Fruit fly (Drosophila melanogaster) whole organism, pupa: ENCODE results near the gene CG14515.

Source experiments
- CG10348 ChIP-seq: fragments of 200-800 bp; sonication (Bioruptor generic); IDR thresholded peaks from 2 replicates; pipeline ENCODE4 v1.3.6; 2022; ENCODE audit warnings: missing biosample characterization, missing genetic modification characterization
- CG12605 ChIP-seq: fragments of 200-800 bp; sonication (Bioruptor generic); IDR thresholded peaks from 2 replicates; pipeline ENCODE4 v1.3.6; 2022; ENCODE audit warnings: missing biosample characterization, missing genetic modification characterization
- CG13204 ChIP-seq: fragments of 200-800 bp; sonication (Bioruptor generic); optimal IDR thresholded peaks from 2 replicates; lab custom pipeline; 2018; ENCODE audit warnings: missing biosample characterization, mild to moderate bottlenecking, missing genetic modification characterization, moderate library complexity
- CG14655 ChIP-seq: fragments of 200-800 bp; sonication (Bioruptor generic); optimal IDR thresholded peaks from 3 replicates; lab custom pipeline; 2017; ENCODE audit warnings: mild to moderate bottlenecking, missing biosample characterization, missing genetic modification reagents, missing genetic modification characterization
- CG15710 ChIP-seq: fragments of 200-800 bp; sonication (Bioruptor generic); optimal IDR thresholded peaks from 2 replicates; lab custom pipeline; 2018; ENCODE audit warnings: missing biosample characterization, mild to moderate bottlenecking, missing genetic modification characterization, moderate library complexity
- CG17806 ChIP-seq: fragments of 200-800 bp; sonication (Bioruptor generic); optimal IDR thresholded peaks from 2 replicates; lab custom pipeline; 2018; ENCODE audit warnings: missing biosample characterization, mild to moderate bottlenecking, missing genetic modification characterization, moderate library complexity
- CG32121 ChIP-seq: fragments of 200-800 bp; sonication (Bioruptor generic); IDR thresholded peaks from 2 replicates; pipeline ENCODE4 v1.3.6; 2022; ENCODE audit warnings: missing biosample characterization, missing genetic modification characterization
- CG34367 ChIP-seq: fragments of 200-800 bp; sonication (Bioruptor generic); optimal IDR thresholded peaks from 2 replicates; lab custom pipeline; 2018; ENCODE audit warnings: missing biosample characterization, mild to moderate bottlenecking, missing genetic modification characterization
- CG4496 ChIP-seq: fragments of 200-800 bp; sonication (Bioruptor generic); IDR thresholded peaks from 3 replicates; pipeline ENCODE4 v1.3.6; 2022; ENCODE audit warnings: missing biosample characterization, missing genetic modification characterization
- CG8159 ChIP-seq: fragments of 200-800 bp; sonication (Bioruptor generic); optimal IDR thresholded peaks from 3 replicates; lab custom pipeline; 2018; ENCODE audit warnings: missing biosample characterization, mild to moderate bottlenecking, missing genetic modification characterization, moderate library complexity
- CG8301 ChIP-seq: fragments of 200-800 bp; sonication (Bioruptor generic); optimal IDR thresholded peaks from 2 replicates; lab custom pipeline; 2018; ENCODE audit warnings: missing biosample characterization, mild to moderate bottlenecking, missing genetic modification characterization
- CG9948 ChIP-seq: fragments of 200-800 bp; sonication (Bioruptor generic); optimal IDR thresholded peaks from 2 replicates; lab custom pipeline; 2018; ENCODE audit warnings: missing biosample characterization, mild to moderate bottlenecking, missing genetic modification characterization, moderate library complexity
- D1 ChIP-seq: fragments of 200-800 bp; sonication (Bioruptor generic); optimal IDR thresholded peaks from 2 replicates; lab custom pipeline; 2018; ENCODE audit warnings: missing biosample characterization, mild to moderate bottlenecking, missing genetic modification characterization, moderate library complexity
- EcR ChIP-seq: fragments of 200-800 bp; sonication (Bioruptor generic); optimal IDR thresholded peaks from 3 replicates; lab custom pipeline; 2019; ENCODE audit warnings: missing biosample characterization, missing genetic modification characterization, mild to moderate bottlenecking, moderate library complexity, missing genetic modification reagents
- Ets98B ChIP-seq: fragments of 200-800 bp; sonication (Bioruptor generic); IDR thresholded peaks from 2 replicates; pipeline ENCODE4 v1.3.6; 2022; ENCODE audit warnings: missing biosample characterization, missing genetic modification characterization
- Pif1A ChIP-seq: fragments of 200-800 bp; sonication (Bioruptor generic); optimal IDR thresholded peaks from 3 replicates; lab custom pipeline; 2016; ENCODE audit warnings: missing biosample characterization, missing genetic modification characterization
- Pif1B ChIP-seq: fragments of 200-800 bp; sonication (Bioruptor generic); optimal IDR thresholded peaks from 3 replicates; lab custom pipeline; 2016; ENCODE audit warnings: missing biosample characterization, missing genetic modification characterization
- Snoo ChIP-seq: fragments of 200-800 bp; sonication (Bioruptor generic); optimal IDR thresholded peaks from 3 replicates; lab custom pipeline; 2017; ENCODE audit warnings: missing biosample characterization, mild to moderate bottlenecking, missing genetic modification characterization, inconsistent platforms
- fd96Ca ChIP-seq: fragments of 200-800 bp; sonication (Bioruptor generic); IDR thresholded peaks from 3 replicates; pipeline ENCODE4 v1.3.6; 2022; ENCODE audit warnings: missing biosample characterization, missing genetic modification characterization
- gl ChIP-seq: fragments of 200-800 bp; sonication (Bioruptor generic); optimal IDR thresholded peaks from 2 replicates; lab custom pipeline; 2018; ENCODE audit warnings: missing biosample characterization, mild to moderate bottlenecking, missing genetic modification characterization
- rn ChIP-seq: fragments of 200-800 bp; sonication (Bioruptor generic); IDR thresholded peaks from 2 replicates; pipeline ENCODE4 v1.3.6; 2022; ENCODE audit warnings: missing biosample characterization, missing genetic modification characterization

The CG14515 gene

DNA sequence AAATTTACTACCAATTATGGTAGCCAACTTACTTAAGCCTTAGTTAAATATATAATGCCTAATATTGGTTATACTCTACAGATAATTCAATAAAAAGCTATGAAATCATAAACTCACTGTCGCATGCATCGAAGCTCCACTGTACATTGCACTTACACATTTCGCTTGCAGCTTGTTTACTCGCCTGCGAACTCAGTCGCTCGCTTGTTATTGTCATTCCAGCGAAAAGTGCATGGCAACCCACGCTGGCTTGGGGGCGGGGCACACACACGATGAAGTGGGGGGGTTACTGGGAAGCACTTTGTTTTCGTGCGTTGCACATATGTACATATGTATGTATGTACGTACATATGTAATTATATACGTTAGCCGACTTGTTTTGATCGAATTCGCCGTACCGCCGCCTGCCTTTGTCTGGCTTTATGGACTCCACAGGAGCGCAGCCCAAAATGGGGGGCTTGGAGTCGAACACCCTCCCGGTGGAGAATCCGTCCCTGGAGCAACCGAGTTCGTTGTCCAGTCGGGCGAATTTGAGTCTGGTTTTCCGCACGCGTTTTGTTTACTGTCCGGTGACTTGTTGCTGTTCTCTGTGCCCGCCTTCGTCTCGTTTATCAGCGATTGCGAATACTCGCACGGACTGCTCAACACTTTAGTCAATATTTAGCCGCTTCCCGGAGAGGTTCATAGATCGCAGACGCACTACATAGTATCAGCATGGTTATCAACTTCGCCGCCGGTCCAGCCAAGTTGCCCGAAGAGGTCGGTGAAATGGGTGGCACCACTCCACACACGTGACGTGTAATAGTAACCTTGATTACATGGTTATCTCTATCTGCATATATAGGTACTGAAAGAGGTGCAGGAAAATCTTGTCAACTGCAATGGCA lies 2.7 kb downstream of the CG14515 start, which contains the start of gene CG11899:
Gene CG11899 (plus strand): TSS at position 648 of the 887 bp plus-strand sequence.
- TF ChIP-seq Snoo (tag; lab: Kevin White, UChicago): peak; percentile 77
- peak; percentile 88 for TF ChIP-seq fd96Ca (GFP tag; lab: Robert Waterston, UW)
- TF ChIP-seq CG15710 (tag; lab: Kevin White, UChicago): peak; percentile 55
- peak; percentile 73 for TF ChIP-seq Pif1A (GFP tag; lab: Kevin White, UChicago)
- TF ChIP-seq CG32121 (GFP tag; lab: Robert Waterston, UW): peak; percentile 69
- peak; percentile 88 for TF ChIP-seq Ets98B (GFP tag; lab: Robert Waterston, UW)
- TF ChIP-seq CG12605 (GFP tag; lab: Robert Waterston, UW): peak; percentile 68
- TF ChIP-seq EcR: peak; percentile 99
- peak; percentile 43 for TF ChIP-seq CG9948
- no peak for TF ChIP-seq D1 (tag; lab: Kevin White, UChicago)
- peak; percentile 82 for TF ChIP-seq Pif1B (GFP tag; lab: Kevin White, UChicago)
- no peak for TF ChIP-seq CG10348 (GFP tag; lab: Robert Waterston, UW)
- TF ChIP-seq CG14655: peak; percentile 78
- peak; percentile 83 for TF ChIP-seq CG13204 (GFP tag; lab: Kevin White, UChicago)
- TF ChIP-seq rn (GFP tag; lab: Robert Waterston, UW): peak; percentile 59; the same call in 1 of the 2 replicates
- peak; percentile 84 for TF ChIP-seq CG4496 (GFP tag; lab: Robert Waterston, UW)
- TF ChIP-seq CG8159 (tag; lab: Kevin White, UChicago): peak; percentile 63
- TF ChIP-seq CG17806: peak; percentile 59
- TF ChIP-seq CG34367: peak; percentile 56
- TF ChIP-seq gl: peak; percentile 80
- TF ChIP-seq CG8301 (tag; lab: Kevin White, UChicago): peak; percentile 53
- TF ChIP-seq, all 21 proteins: peak for 19

DNA sequence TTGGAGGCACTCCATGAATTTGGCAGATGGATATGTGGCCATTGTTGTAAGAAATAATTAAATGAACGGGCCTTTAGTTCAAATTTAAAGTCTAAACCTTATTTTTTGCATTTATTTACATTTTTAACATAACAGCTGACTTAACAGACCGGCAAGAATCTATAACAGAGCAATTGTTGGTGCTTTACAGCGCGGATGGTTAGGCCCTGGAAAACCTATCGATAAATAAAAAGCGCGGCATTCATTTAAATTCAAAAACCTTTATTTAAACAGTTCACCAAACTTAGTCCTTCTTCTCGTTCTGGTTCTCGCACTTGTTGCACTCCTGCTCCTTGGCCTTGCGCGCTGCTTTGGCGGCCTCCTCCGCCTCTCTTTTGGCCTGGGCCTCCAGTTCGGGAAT lies 5.1 kb downstream of the CG14515 start, which contains the start of gene Mesh1:
Gene Mesh1 (minus strand): TSS at position 108 of the 400 bp plus-strand sequence.
- TF ChIP-seq CG8301 (tag; lab: Kevin White, UChicago): no peak
- TF ChIP-seq EcR: no peak
- no peak for TF ChIP-seq CG14655
- no peak for TF ChIP-seq D1 (tag; lab: Kevin White, UChicago)
- TF ChIP-seq CG8159 (tag; lab: Kevin White, UChicago): no peak
- TF ChIP-seq Snoo (tag; lab: Kevin White, UChicago): no peak
- no peak for TF ChIP-seq fd96Ca (GFP tag; lab: Robert Waterston, UW)
- no peak for TF ChIP-seq Pif1A (GFP tag; lab: Kevin White, UChicago)
- no peak for TF ChIP-seq rn (GFP tag; lab: Robert Waterston, UW)
- no peak for TF ChIP-seq gl
- TF ChIP-seq Ets98B (GFP tag; lab: Robert Waterston, UW): no peak
- TF ChIP-seq CG13204 (GFP tag; lab: Kevin White, UChicago): no peak
- no peak for TF ChIP-seq CG17806
- no peak for TF ChIP-seq CG10348 (GFP tag; lab: Robert Waterston, UW)
- no peak for TF ChIP-seq CG9948
- no peak for TF ChIP-seq CG12605 (GFP tag; lab: Robert Waterston, UW)
- TF ChIP-seq CG15710 (tag; lab: Kevin White, UChicago): no peak
- no peak for TF ChIP-seq CG4496 (GFP tag; lab: Robert Waterston, UW)
- TF ChIP-seq CG32121 (GFP tag; lab: Robert Waterston, UW): no peak

DNA sequence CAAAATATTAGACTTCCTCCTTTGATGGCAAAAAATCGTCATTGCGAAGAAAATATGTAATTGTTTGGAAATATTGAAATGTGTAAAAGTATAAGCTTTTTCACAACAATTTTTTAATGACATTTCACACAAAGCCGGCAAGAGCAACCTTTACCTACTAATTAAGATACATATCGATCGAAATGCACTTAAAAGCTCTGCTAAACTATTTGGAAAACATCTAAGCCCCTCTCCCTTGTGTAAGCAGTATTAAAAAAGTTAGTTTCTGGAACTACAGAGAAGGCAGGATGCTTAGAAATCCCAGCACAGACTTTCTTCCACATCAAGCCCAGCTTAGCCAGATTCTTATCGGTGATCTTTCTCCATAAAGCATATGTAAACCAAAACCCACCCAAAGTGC lies 6.7 kb downstream of the CG14515 start, which contains the start of gene Cyt-c1L:
Gene Cyt-c1L (minus strand): TSS at position 101 of the 400 bp plus-strand sequence.
- TF ChIP-seq Pif1A (GFP tag; lab: Kevin White, UChicago): no peak
- no peak for TF ChIP-seq EcR
- no peak for TF ChIP-seq CG13204 (GFP tag; lab: Kevin White, UChicago)
- TF ChIP-seq CG32121 (GFP tag; lab: Robert Waterston, UW): no peak
- TF ChIP-seq Pif1B (GFP tag; lab: Kevin White, UChicago): no peak
- no peak for TF ChIP-seq CG15710 (tag; lab: Kevin White, UChicago)
- TF ChIP-seq CG8159 (tag; lab: Kevin White, UChicago): no peak
- no peak for TF ChIP-seq CG4496 (GFP tag; lab: Robert Waterston, UW)
- no peak for TF ChIP-seq Ets98B (GFP tag; lab: Robert Waterston, UW)
- TF ChIP-seq, all 21 proteins: peak for 0

DNA sequence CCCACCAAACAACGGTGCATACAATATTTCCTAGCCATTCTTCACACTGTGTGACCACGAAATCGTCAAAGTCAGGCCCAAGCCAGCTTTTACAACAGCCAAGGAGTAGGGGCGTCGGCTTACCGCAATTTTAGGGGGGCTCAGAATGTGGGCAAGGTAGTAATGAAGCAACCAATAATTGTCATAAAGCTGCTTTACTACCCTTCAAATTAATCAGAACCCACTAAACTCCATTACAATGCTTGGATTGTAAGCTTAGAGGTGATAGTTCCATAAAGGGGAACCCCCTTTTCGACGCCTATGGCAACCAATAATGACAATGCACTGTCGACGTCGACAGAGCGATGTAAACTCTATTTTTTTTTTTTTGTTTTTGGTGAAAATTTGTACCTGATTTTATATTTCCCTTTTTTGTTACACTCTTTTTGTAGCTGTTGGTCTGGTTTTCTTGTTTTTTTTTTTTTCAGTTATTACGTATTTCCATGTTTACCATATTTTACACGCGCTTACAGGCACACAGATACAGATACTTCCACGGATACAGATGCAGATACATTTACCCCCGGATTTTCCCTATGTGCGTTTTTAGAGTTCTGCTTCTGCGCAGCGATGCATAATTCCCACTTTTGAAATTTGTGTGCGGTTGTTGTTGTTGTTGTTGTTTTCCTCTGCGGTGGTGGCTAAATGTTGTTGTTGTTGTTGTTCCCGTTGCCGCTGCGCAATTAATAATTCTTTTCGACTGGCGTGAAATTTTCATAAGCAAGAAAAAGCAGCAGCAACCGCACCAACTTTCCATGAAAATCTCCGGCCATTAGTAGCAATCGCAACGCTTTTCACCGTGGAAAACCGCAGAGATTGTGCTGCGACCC lies 7.5 kb downstream of the CG14515 start:
- TF ChIP-seq CG12605 (GFP tag; lab: Robert Waterston, UW) (no peak), CG8159 (tag; lab: Kevin White, UChicago) (peak; percentile 44), gl (no peak), D1 (tag; lab: Kevin White, UChicago) (no peak), Ets98B (GFP tag; lab: Robert Waterston, UW) (peak; percentile 67), CG34367 (peak; percentile 37), CG13204 (GFP tag; lab: Kevin White, UChicago) (no peak), CG10348 (GFP tag; lab: Robert Waterston, UW) (peak; percentile 51; the same call in 1 of the 2 replicates), Pif1B (GFP tag; lab: Kevin White, UChicago) (peak; percentile 55), CG15710 (tag; lab: Kevin White, UChicago) (peak; percentile 41), CG17806 (peak; percentile 43), rn (GFP tag; lab: Robert Waterston, UW) (0 out of 2 replicates have a peak, but pooled peaks have one; percentile 30), Snoo (tag; lab: Kevin White, UChicago) (no peak), CG4496 (GFP tag; lab: Robert Waterston, UW) (peak; percentile 63; the same call in 2 of the 3 replicates), CG32121 (GFP tag; lab: Robert Waterston, UW) (peak; percentile 72; the same call in 1 of the 2 replicates), CG14655 (peak; percentile 67), CG8301 (tag; lab: Kevin White, UChicago) (peak; percentile 56), fd96Ca (GFP tag; lab: Robert Waterston, UW) (peak; percentile 70; the same call in 2 of the 3 replicates), EcR (no peak), CG9948 (peak; percentile 37), Pif1A (GFP tag; lab: Kevin White, UChicago) (peak; percentile 54)
